Worm (Caenorhabditis elegans) whole organism, midembryonic: ENCODE results near the gene F54D5.3.
A peak's percentile ranks its signal among the peaks of the same experiment; 100 is the strongest.

Experiments
- T22C8.4 ChIP-seq: fragments of 200-800 bp; sonication (Bioruptor generic); IDR thresholded peaks from 2 replicates; pipeline ENCODE4 v1.3.6; 2022; ENCODE audit warnings: missing genetic modification characterization, missing compliant biosample characterization
- cog-1 ChIP-seq: sonication (generic microtip); optimal IDR thresholded peaks from 2 replicates; lab custom pipeline; 2016; ENCODE audit warnings: missing genetic modification characterization, missing compliant biosample characterization
- flt-1 ChIP-seq: fragments of 200-800 bp; sonication (Bioruptor generic); IDR thresholded peaks from 2 replicates; pipeline ENCODE4 v1.3.6; 2022; ENCODE audit warnings: missing genetic modification characterization, missing compliant biosample characterization
- klf-2 ChIP-seq: fragments of 200-800 bp; sonication (Bioruptor generic); conservative IDR thresholded peaks from 2 replicates; pipeline ENCODE4 v1.3.6; 2022; ENCODE audit warnings: missing genetic modification reagents, missing genetic modification characterization, missing compliant biosample characterization
- med-1 ChIP-seq: sonication (generic microtip); optimal IDR thresholded peaks from 2 replicates; lab custom pipeline; 2017; ENCODE audit warnings: missing genetic modification characterization, mild to moderate bottlenecking, missing compliant biosample characterization, antibody characterized with exemption, missing genetic modification reagents; ENCODE audit not compliant: insufficient read depth
- ref-1 ChIP-seq: fragments of 200-800 bp; sonication (Bioruptor generic); conservative IDR thresholded peaks from 2 replicates; pipeline ENCODE4 v1.3.6; 2022; ENCODE audit warnings: missing genetic modification reagents, missing genetic modification characterization, missing compliant biosample characterization
- tab-1 ChIP-seq: fragments of 200-800 bp; sonication (Bioruptor generic); IDR thresholded peaks from 2 replicates; pipeline ENCODE4 v1.3.6; 2022; ENCODE audit warnings: missing genetic modification characterization, missing compliant biosample characterization
- ztf-23 ChIP-seq: fragments of 200-800 bp; sonication (Bioruptor generic); IDR thresholded peaks from 2 replicates; pipeline ENCODE4 v1.3.6; 2022; ENCODE audit warnings: missing genetic modification reagents, missing genetic modification characterization, missing compliant biosample characterization
- ztf-29 ChIP-seq: fragments of 200-800 bp; sonication (Bioruptor generic); IDR thresholded peaks from 2 replicates; pipeline ENCODE4 v1.3.6; 2022; ENCODE audit warnings: missing genetic modification reagents, missing genetic modification characterization, missing compliant biosample characterization

F54D5.3 gene

DNA sequence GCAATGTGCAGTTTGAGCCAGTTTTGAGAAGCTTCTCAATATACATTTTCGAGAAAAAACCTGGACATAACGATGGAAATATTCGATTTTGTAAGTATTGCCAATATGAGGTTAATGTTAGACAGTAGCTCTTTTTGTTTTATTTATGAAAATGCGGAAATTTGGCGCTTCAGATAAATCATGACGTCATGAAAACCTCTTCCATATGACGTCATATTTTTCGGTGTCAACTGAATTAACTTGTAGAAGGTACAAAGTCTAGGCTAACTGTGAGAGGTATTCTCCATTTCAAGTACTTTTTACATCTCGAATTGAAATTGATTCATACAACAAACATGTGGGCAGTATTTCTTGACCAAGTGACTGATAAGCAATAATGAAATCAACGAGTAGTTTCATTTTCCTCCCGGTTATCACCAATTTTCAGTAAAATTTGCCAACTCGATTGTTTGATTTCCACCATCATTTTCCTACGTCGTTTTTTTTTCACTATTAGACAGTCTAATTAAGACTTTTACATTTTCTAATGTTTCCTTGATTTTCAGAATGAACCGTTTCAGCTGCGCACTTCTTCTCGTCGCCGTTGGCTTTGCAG, at the start of gene F54D5.3:
Gene F54D5.3 (plus strand): TSS at position 546 of the 595 bp plus-strand sequence.
- TF ChIP-seq ref-1 (no peak), T22C8.4 (GFP tag; lab: Robert Waterston, UW) (no peak), ztf-23 (no peak), cog-1 (tag; lab: Kevin White, UChicago) (no peak), ztf-29 (GFP tag; lab: Robert Waterston, UW) (no peak), med-1 (no peak), flt-1 (GFP tag; lab: Robert Waterston, UW) (no peak), klf-2 (GFP tag; lab: Robert Waterston, UW) (no peak), tab-1 (no peak)

DNA sequence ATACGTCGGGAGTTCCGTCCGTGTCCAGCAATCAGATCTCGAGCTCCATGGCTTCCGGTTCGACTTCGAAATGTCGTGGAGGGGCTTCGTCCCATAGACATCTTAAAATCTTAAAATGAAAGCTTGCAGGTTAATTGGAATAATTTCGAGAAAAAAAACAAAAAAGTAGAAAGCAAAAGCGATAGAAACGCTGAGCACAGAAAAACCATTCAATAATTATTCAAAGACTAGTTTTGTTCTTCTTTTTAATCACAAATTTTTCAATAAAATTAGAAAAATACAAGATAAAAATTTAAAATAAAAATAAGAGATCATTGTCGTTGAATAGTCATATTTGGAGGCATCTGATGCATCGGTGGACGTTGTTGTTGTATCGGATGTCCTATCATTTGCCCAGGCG, 44.7 kb upstream of the F54D5.3 start, which contains the start of gene age-1:
Gene age-1 (minus strand): TSS at position 101 of the 400 bp plus-strand sequence.
- TF ChIP-seq klf-2 (GFP tag; lab: Robert Waterston, UW) (no peak), T22C8.4 (GFP tag; lab: Robert Waterston, UW) (no peak), ref-1 (no peak), flt-1 (GFP tag; lab: Robert Waterston, UW) (no peak), ztf-29 (GFP tag; lab: Robert Waterston, UW) (no peak), med-1 (no peak), tab-1 (no peak), cog-1 (tag; lab: Kevin White, UChicago) (no peak), ztf-23 (no peak)

DNA sequence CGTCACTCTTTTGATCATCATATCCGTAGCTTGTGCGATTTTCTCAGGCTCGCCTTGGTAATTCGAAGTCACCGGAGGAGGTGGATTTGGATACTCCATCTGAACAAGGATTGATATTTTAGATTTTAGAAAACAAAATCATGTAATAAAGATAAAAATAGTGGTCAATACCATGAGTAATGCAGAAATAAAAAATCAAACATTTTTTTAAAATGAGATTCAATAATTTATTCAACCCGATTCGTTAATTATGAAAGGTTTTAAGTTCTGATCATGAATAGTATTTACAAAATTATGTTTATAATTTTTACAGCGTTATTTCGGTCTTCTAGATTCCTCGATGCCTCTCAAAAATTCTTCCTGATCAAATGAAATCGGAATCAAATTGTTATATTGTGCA, 37.9 kb upstream of the F54D5.3 start, which contains the start of gene mdt-8:
Gene mdt-8 (minus strand): TSS at position 101 of the 400 bp plus-strand sequence.
- no peak for TF ChIP-seq cog-1 (tag; lab: Kevin White, UChicago)
- no peak for TF ChIP-seq ztf-29 (GFP tag; lab: Robert Waterston, UW)
- TF ChIP-seq ztf-23: no peak
- TF ChIP-seq med-1: no peak
- no peak for TF ChIP-seq klf-2 (GFP tag; lab: Robert Waterston, UW)
- no peak for TF ChIP-seq ref-1
- TF ChIP-seq T22C8.4 (GFP tag; lab: Robert Waterston, UW): no peak
- TF ChIP-seq flt-1 (GFP tag; lab: Robert Waterston, UW): no peak
- no peak for TF ChIP-seq tab-1

DNA sequence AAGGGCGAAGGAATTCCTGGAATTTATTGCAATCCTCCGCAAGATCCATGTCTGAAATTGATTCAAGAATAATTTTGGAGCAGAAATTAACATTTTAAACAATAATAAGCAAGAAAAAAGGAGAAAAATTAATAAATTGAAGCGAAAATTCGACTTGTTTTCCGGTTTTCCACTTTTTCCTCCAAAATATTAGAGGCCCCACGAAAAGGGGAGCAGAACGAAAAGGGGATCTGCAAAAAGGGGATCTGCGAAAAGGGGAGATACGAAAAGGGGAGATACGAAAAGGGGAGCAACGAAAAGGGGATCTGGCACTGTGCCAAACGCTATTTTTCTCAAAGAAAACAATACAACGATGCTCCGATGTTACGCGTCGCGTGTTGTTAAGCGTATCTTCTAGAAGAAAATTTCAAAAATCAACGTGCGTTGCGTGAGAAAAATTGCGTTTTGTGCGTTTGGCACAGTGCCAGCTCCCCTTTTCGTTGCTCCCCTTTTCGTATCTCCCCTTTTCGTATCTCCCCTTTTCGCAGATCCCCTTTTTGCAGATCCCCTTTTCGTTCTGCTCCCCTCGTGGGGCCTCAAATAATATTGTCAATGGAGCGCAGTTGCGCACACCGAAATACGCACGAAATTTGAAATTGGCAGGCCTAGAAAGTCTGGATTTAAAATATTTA, 37.0 kb upstream of the F54D5.3 start, which contains the start of gene Y62F5A.12:
Gene Y62F5A.12 (minus strand): TSS at position 51 of the 671 bp plus-strand sequence.
- TF ChIP-seq ztf-29 (GFP tag; lab: Robert Waterston, UW) (peak; percentile 57; the same call in 1 of the 2 replicates), tab-1 (peak; percentile 86), cog-1 (tag; lab: Kevin White, UChicago) (peak; percentile 64), klf-2 (GFP tag; lab: Robert Waterston, UW) (peak; percentile 94), ref-1 (peak; percentile 56), flt-1 (GFP tag; lab: Robert Waterston, UW) (peak; percentile 88), ztf-23 (peak; percentile 92), T22C8.4 (GFP tag; lab: Robert Waterston, UW) (peak; percentile 73)

DNA sequence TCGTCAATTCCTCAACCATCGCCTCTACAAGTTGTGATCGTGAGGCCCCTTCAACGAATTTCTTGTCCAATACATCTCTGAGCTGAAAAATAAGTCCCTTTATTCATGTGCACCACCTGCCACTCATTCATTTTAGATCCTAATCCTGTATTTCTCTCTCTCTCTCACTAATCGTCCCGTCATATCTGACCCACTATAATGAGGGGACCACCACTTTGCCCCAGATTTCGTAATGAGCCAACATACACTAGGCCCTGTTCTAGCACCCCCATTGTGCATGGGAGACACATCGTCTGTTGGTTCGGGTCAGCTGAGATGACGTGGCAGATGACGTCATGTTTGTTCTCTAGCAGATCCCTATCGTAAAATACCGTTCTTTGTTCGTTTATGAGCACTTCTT, 36.2 kb upstream of the F54D5.3 start:
- TF ChIP-seq flt-1 (GFP tag; lab: Robert Waterston, UW) (peak; percentile 71), cog-1 (tag; lab: Kevin White, UChicago) (no peak)

DNA sequence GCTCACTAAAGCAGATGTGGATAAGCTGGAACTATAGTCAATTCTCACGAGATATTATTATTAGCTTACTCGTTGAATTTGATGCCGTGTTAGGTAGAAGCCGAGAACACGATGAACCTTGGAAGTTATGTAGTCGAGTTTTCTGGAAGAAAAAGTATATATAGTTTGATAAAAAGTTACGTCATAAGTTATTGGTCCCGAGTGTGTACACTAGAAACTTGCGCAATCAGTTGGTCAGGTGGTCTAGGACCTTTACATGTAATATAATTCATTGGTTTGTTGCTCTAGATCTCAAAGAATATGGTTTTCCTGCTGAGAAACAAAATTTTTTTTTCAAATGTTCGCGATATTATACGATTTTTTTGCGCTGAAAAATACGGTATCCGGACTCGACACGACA, 35.7 kb upstream of the F54D5.3 start:
- TF ChIP-seq ztf-23 (no peak), ztf-29 (GFP tag; lab: Robert Waterston, UW) (no peak), med-1 (no peak), T22C8.4 (GFP tag; lab: Robert Waterston, UW) (no peak), klf-2 (GFP tag; lab: Robert Waterston, UW) (no peak), cog-1 (tag; lab: Kevin White, UChicago) (no peak), tab-1 (no peak), ref-1 (no peak), flt-1 (GFP tag; lab: Robert Waterston, UW) (no peak)

DNA sequence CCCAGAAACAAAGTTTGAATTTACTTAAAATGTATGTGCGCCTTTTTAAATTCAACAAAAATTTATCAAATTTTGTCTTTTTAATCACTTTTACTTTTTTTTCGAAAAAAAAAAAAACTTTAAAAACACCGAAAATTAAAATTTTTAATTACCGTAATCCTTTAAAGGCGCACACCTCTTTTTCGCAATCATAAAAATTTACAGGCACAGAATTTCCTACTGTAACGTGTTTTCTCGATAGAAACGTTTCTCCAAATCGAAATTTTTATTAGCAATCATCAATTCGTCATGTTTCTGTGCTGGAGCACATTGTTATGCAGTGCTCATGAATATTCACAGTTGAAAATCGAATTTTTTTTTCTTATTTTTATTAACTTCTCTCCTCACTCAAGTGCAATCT, 35.1 kb upstream of the F54D5.3 start:
- TF ChIP-seq med-1 (no peak), T22C8.4 (GFP tag; lab: Robert Waterston, UW) (no peak), ztf-23 (no peak), ztf-29 (GFP tag; lab: Robert Waterston, UW) (no peak), cog-1 (tag; lab: Kevin White, UChicago) (no peak), flt-1 (GFP tag; lab: Robert Waterston, UW) (no peak), tab-1 (no peak), klf-2 (GFP tag; lab: Robert Waterston, UW) (no peak)

DNA sequence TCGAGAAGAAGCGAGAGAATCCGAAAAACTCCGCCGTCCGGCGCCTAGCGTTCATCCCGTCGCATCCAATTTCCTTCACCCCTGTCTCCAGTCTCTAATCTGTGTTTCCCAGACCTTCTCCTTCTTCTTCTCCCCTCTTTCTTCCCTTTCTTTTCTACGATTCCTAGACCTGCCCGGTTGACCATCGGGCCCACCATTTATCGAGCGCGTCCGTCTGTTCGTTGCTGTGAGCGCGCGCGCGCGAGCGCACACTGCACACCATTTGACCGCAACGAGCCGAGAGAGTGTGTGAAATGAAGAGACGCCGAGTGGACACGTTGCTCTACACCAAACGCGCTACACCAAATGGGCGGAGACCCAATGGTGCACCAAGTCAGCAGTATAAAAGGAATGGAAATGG, 34.5 kb upstream of the F54D5.3 start:
- TF ChIP-seq tab-1: no peak
- TF ChIP-seq ref-1: no peak
- TF ChIP-seq med-1: no peak
- TF ChIP-seq ztf-29 (GFP tag; lab: Robert Waterston, UW): no peak
- TF ChIP-seq cog-1 (tag; lab: Kevin White, UChicago): no peak
- no peak for TF ChIP-seq klf-2 (GFP tag; lab: Robert Waterston, UW)
- no peak for TF ChIP-seq T22C8.4 (GFP tag; lab: Robert Waterston, UW)
- TF ChIP-seq ztf-23: 0 out of 2 replicates have a peak, but pooled peaks have one; percentile 18

DNA sequence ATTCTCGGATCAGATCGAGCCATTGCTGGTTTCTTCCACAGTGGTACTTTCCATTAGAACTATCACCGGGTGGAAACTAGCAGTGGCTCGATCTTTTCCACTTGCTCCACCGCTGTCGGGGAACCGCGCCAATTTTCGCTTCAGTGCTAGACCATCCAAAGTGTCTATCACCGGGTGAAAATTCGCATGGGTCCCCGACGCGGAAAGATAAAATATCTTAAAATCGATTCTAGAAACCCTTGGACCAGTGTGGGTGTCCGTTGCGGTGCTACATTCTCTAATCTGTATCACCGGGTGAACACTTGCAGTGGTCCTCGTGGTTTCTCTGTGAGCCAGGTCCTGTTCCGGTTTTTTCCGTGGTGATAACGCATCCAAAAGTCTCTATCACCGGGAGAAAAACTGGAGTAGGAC, 34.0 kb upstream of the F54D5.3 start:
- TF ChIP-seq ref-1: no peak
- no peak for TF ChIP-seq klf-2 (GFP tag; lab: Robert Waterston, UW)
- peak; percentile 76 for TF ChIP-seq flt-1 (GFP tag; lab: Robert Waterston, UW)
- no peak; the same call in 1 of the 2 replicates for TF ChIP-seq tab-1
- TF ChIP-seq T22C8.4 (GFP tag; lab: Robert Waterston, UW): peak; percentile 45; the same call in 1 of the 2 replicates
- no peak for TF ChIP-seq ztf-29 (GFP tag; lab: Robert Waterston, UW)

DNA sequence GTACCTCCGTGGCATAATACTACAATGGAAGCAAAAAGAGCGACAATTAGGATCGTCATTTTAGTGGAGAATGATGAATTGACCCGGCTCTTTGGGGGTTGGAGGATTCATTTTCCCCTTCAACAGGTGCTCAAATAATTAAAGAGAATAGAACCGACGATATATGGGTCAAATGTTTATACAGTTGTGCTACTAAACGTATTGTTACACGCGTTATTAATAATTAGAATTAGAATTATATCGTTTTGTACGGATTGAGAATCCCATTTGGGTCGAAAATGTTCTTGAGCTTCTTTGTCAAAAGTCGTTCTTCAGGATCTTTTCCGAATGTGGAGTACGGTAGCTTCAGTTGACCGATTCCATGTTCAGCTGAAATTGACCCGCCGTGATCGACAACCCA, 32.9 kb upstream of the F54D5.3 start, which contains the start of gene Y62F5A.9:
Gene Y62F5A.9 (minus strand): TSS at position 101 of the 400 bp plus-strand sequence.
- TF ChIP-seq tab-1 (no peak), ref-1 (no peak), ztf-23 (no peak), flt-1 (GFP tag; lab: Robert Waterston, UW) (no peak), cog-1 (tag; lab: Kevin White, UChicago) (no peak), med-1 (no peak), T22C8.4 (GFP tag; lab: Robert Waterston, UW) (no peak), ztf-29 (GFP tag; lab: Robert Waterston, UW) (no peak), klf-2 (GFP tag; lab: Robert Waterston, UW) (no peak)
